Fruit fly (Drosophila melanogaster): ENCODE results near the gene CG5439.

dm6 chr2L:13206077-13206668 is 29.2 kb downstream of the CG5439 start:
- TF ChIP-seq CG31627 (GFP tag; optimal IDR thresholded peaks at IDR 0.05) = no peak
- no peak for TF ChIP-seq Eip93F (GFP tag; optimal IDR thresholded peaks at IDR 0.05)
- TF ChIP-seq vri (GFP tag; optimal IDR thresholded peaks at IDR 0.05) = peak; percentile 55
